Worm (Caenorhabditis elegans): ENCODE data around the gene ugt-19.
"Not testable (repeated sequence)": the region's sequence is repeated elsewhere in the genome, so short reads cannot be mapped to it uniquely, and the experiment has no call there.

Gene ugt-19

ce11 chrIV:6071026-6071425 is 8.7 kb downstream of the ugt-19 start:
- no peak for TF ChIP-seq unc-62 (GFP tag; optimal IDR thresholded peaks at IDR 0.05)

- TF ChIP-seq unc-62 (GFP tag; optimal IDR thresholded peaks at IDR 0.05), result no peak
Measured at ce11 chrIV:6065186-6065585, 14.6 kb downstream of the ugt-19 start.

ce11 chrIV:6064657-6065056 is 15.1 kb downstream of the ugt-19 start:
- TF ChIP-seq unc-62 (GFP tag; optimal IDR thresholded peaks at IDR 0.05), result no peak

- TF ChIP-seq unc-62 (GFP tag; optimal IDR thresholded peaks at IDR 0.05), result no peak
Measured at ce11 chrIV:6062078-6062477, 17.7 kb downstream of the ugt-19 start.

DNA sequence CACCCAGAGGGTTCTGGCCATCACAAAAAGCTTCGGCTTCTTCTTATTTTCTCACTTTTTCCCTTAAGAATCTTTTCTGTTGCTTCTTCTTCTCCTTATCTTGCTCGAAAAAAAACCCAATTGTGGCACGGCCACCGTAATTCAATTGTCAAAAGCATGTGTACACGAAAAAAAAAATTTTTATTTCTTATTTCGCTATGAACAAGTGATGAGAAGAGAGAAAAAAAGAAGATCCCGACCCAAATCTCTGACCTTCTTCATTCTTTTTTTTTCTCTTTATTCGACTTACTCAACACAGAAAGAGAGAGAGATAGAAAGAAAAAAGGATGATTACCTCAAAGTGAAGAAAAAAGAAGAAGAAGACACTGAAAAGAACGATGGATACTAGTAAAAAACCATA is 18.8 kb downstream of the ugt-19 start:
- no peak for TF ChIP-seq unc-62 (GFP tag; optimal IDR thresholded peaks at IDR 0.05)

DNA sequence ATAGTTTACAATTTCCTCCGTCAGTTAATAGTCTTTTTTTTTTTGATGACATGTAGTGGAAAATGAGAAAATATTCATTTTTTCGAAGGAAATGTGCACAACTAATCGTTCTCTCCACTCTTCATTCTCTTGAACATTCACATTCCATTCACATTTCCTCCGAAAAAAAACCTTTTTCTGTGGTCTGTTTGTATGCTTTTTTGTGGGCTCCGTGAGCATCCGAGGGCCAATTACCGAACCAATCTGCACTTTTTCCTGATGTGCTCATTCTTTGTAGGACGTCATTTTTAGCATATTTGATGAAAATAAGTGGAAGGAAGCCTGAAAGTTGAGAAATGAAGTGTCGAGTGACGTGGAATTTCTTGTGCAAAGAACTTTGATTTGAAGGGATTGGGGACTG is 20.1 kb downstream of the ugt-19 start:
- no peak for TF ChIP-seq unc-62 (GFP tag; optimal IDR thresholded peaks at IDR 0.05)

DNA sequence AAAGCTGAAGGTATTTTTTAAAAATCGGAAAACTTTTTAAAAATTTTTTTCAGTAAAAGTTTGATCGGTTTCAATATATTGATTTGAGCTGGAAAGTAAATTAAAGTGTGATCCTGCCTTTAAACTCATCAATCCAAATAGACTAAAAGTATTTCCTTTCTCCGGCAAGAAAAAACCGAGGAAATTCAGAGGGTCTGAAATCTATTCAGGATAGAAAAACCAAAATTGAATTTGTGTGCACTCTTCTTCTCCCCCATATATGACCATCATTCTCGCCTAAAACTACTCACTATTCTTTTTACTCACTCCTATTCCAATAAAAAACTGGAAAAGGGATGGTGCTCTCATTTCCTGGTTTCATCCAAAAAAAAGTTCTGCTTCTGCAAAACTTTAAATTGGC is 24.9 kb downstream of the ugt-19 start:
- TF ChIP-seq unc-62 (GFP tag; optimal IDR thresholded peaks at IDR 0.05), result no peak

ce11 chrIV:6053436-6053835 is 26.3 kb downstream of the ugt-19 start:
- TF ChIP-seq unc-62 (GFP tag; optimal IDR thresholded peaks at IDR 0.05), result no peak

DNA sequence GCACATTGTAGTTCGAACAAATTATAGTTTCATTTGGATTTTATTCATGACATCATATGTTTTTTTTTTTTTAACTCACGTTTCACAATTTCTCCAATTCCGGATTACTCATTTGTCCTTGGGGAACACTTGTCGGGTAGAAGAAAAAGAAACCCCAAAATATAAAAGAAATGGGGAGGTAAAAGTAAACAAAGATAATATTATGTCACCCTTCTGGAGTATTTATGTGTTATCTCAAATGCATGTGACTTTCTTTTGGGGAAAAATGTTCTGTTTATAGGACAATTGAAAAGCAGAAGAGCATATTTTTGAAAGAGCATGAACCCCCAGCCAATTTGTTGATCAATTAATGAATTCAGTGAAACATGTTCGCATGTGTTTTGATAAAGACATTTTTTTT is 27.9 kb downstream of the ugt-19 start:
- no peak for TF ChIP-seq unc-62 (GFP tag; optimal IDR thresholded peaks at IDR 0.05)

- TF ChIP-seq unc-62 (GFP tag; optimal IDR thresholded peaks at IDR 0.05), result no peak
Measured at ce11 chrIV:6049062-6049461, 30.7 kb downstream of the ugt-19 start.

DNA sequence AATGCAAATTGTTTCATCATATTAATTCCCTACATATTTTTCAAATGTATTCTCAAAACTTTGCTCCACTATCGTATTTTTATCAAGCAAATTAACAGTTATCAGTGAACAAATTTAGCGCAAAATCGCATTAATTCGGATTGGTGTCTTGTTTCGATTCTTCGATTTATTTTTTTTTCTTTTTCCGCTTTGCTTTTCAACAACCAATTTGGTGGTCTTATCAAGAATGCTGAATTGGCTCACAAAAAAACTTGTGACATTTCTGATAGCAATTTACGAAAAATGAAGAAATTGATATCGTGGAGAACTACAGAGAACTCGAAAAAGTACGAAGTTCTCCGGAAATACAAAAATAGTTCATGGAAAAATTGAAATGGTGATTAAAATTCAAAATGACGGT is 31.3 kb downstream of the ugt-19 start:
- no peak for TF ChIP-seq unc-62 (GFP tag; optimal IDR thresholded peaks at IDR 0.05)

DNA sequence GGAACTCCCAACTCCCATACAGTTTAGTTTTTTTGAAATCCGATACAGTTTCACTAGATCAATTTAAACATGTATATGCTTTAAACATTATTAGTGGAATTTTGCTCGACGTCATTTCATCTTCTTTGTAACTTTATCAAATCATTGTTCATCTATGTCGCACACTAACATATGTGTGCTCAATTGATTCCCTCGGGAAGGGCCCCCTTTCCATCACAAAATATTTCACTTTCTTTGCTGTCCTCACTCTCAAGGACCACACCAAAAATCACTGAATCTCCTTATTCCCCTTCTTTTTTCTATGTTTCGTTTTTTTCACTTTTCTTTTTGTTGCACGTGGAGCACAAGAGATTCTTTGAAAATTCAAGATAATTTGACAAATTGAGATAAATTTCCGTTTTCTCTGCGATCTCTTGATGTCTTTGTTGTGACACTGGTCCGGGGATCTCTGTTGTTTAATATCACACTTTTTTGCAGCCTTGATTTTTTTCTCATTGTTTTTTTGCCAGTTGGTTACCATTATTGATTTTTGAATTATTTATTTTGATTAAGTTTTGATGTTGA is 32.5 kb downstream of the ugt-19 start:
- no peak for TF ChIP-seq unc-62 (GFP tag; optimal IDR thresholded peaks at IDR 0.05)

ce11 chrIV:6040676-6041075 is 39.1 kb downstream of the ugt-19 start, which contains the start of gene kcc-2:
TSS of gene kcc-2 (plus strand) at chrIV:6040976.
- no peak for TF ChIP-seq unc-62 (GFP tag; optimal IDR thresholded peaks at IDR 0.05)

DNA sequence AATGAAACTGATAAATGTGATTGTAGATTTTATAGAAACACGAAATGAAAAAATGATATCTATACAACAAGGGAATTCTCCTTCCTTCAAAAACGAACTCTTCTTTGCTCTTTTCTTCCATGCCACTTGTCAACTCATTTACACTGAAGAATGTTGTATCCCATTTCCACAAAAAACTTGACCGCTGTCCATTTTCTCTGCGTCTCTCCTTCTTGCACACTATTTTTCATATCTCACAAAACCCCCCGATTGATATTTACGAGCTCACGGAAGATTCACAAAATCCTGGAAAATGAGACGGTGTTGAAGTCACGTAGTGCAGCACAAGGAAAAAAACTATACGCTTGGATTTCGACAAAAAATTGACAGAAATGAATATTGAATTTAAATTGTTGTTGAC is 44.6 kb downstream of the ugt-19 start:
- no peak for TF ChIP-seq unc-62 (GFP tag; optimal IDR thresholded peaks at IDR 0.05)

DNA sequence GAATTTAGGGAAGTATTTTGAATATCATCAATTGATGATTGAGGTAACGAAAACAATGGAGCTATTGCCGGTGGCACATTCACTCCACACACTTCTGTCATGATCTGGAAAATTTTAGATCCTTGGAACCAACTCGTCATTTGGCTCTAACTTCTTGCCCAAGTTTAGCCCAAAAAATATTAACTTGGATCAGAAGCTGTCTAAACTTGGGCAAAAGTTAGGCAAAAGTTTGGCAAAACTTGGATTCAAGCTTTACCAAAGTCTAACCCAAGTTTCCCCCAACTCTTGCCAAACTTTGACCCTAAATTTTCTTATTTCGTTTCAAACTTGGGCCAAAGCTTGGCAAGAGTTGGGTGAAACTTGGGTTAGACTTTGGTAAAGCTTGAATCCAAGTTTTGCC is 46.2 kb downstream of the ugt-19 start, which contains the start of gene pqn-22:
pqn-22 (minus strand) TSS at position 101 of the 400 bp plus-strand sequence.
- TF ChIP-seq unc-62 (GFP tag; optimal IDR thresholded peaks at IDR 0.05), result not testable (repeated sequence)

ce11 chrIV:6032413-6032812 is 47.3 kb downstream of the ugt-19 start:
- no peak for TF ChIP-seq unc-62 (GFP tag; optimal IDR thresholded peaks at IDR 0.05)

Measured in whole organism, dauer.